Fruit fly (Drosophila melanogaster): ENCODE results near the gene CG4598.

Gene CG4598

dm6 chr2L:9947738-9948519, 29.5 kb downstream of the CG4598 start:
- TF ChIP-seq Snoo (tag; optimal IDR thresholded peaks at IDR 0.05): no peak
- TF ChIP-seq Ets98B (GFP tag; IDR thresholded peaks at IDR 0.05): no peak
- TF ChIP-seq D1 (tag; optimal IDR thresholded peaks at IDR 0.05): no peak
- TF ChIP-seq fd96Ca (GFP tag; IDR thresholded peaks at IDR 0.05): no peak
- no peak for TF ChIP-seq CG12605 (GFP tag; IDR thresholded peaks at IDR 0.05)
- TF ChIP-seq CG14655 (GFP tag; optimal IDR thresholded peaks at IDR 0.05): peak; percentile 54
- TF ChIP-seq CG9948 (tag; optimal IDR thresholded peaks at IDR 0.05): no peak
- TF ChIP-seq CG34367 (tag; optimal IDR thresholded peaks at IDR 0.05): no peak
- no peak for TF ChIP-seq Pif1A (GFP tag; optimal IDR thresholded peaks at IDR 0.05)
- TF ChIP-seq Pif1B (GFP tag; optimal IDR thresholded peaks at IDR 0.05): no peak
- no peak for TF ChIP-seq CG32121 (GFP tag; IDR thresholded peaks at IDR 0.05)
- no peak for TF ChIP-seq gl (tag; optimal IDR thresholded peaks at IDR 0.05)
- TF ChIP-seq CG17806 (tag; optimal IDR thresholded peaks at IDR 0.05): no peak
- no peak for TF ChIP-seq CG10348 (GFP tag; IDR thresholded peaks at IDR 0.05)
- TF ChIP-seq EcR (GFP tag; optimal IDR thresholded peaks at IDR 0.05): peak; percentile 73
- peak; percentile 78 for TF ChIP-seq CG13204 (GFP tag; optimal IDR thresholded peaks at IDR 0.05)
- peak; percentile 32 for TF ChIP-seq CG15710 (tag; optimal IDR thresholded peaks at IDR 0.05)
- 0 out of 3 replicates have a peak, but pooled peaks have one; percentile 32 for TF ChIP-seq CG4496 (GFP tag; IDR thresholded peaks at IDR 0.05)
- no peak for TF ChIP-seq CG8301 (tag; optimal IDR thresholded peaks at IDR 0.05)
- TF ChIP-seq rn (GFP tag; IDR thresholded peaks at IDR 0.05): no peak
- TF ChIP-seq CG8159 (tag; optimal IDR thresholded peaks at IDR 0.05): peak; percentile 26

dm6 chr2L:9948520-9948858, 30.1 kb downstream of the CG4598 start:
- TF ChIP-seq CG8301 (tag; optimal IDR thresholded peaks at IDR 0.05) (no peak), rn (GFP tag; IDR thresholded peaks at IDR 0.05) (no peak), gl (tag; optimal IDR thresholded peaks at IDR 0.05) (no peak), CG32121 (GFP tag; IDR thresholded peaks at IDR 0.05) (no peak), CG8159 (tag; optimal IDR thresholded peaks at IDR 0.05) (no peak), fd96Ca (GFP tag; IDR thresholded peaks at IDR 0.05) (no peak), CG13204 (GFP tag; optimal IDR thresholded peaks at IDR 0.05) (no peak), CG34367 (tag; optimal IDR thresholded peaks at IDR 0.05) (no peak), CG14655 (GFP tag; optimal IDR thresholded peaks at IDR 0.05) (no peak), CG4496 (GFP tag; IDR thresholded peaks at IDR 0.05) (no peak), CG9948 (tag; optimal IDR thresholded peaks at IDR 0.05) (no peak), CG17806 (tag; optimal IDR thresholded peaks at IDR 0.05) (no peak), Pif1A (GFP tag; optimal IDR thresholded peaks at IDR 0.05) (no peak), EcR (GFP tag; optimal IDR thresholded peaks at IDR 0.05) (no peak), D1 (tag; optimal IDR thresholded peaks at IDR 0.05) (no peak), Snoo (tag; optimal IDR thresholded peaks at IDR 0.05) (no peak), CG12605 (GFP tag; IDR thresholded peaks at IDR 0.05) (no peak), CG15710 (tag; optimal IDR thresholded peaks at IDR 0.05) (no peak)

dm6 chr2L:9949178-9950062, 31.0 kb downstream of the CG4598 start:
- TF ChIP-seq CG34367 (tag; optimal IDR thresholded peaks at IDR 0.05): no peak
- TF ChIP-seq CG8159 (tag; optimal IDR thresholded peaks at IDR 0.05): no peak
- no peak for TF ChIP-seq CG4496 (GFP tag; IDR thresholded peaks at IDR 0.05)
- no peak for TF ChIP-seq CG9948 (tag; optimal IDR thresholded peaks at IDR 0.05)
- TF ChIP-seq CG10348 (GFP tag; IDR thresholded peaks at IDR 0.05): no peak
- no peak for TF ChIP-seq D1 (tag; optimal IDR thresholded peaks at IDR 0.05)
- no peak for TF ChIP-seq fd96Ca (GFP tag; IDR thresholded peaks at IDR 0.05)
- TF ChIP-seq Pif1A (GFP tag; optimal IDR thresholded peaks at IDR 0.05): peak; percentile 2
- no peak; the same call in 1 of the 2 replicates for TF ChIP-seq Ets98B (GFP tag; IDR thresholded peaks at IDR 0.05)
- TF ChIP-seq Snoo (tag; optimal IDR thresholded peaks at IDR 0.05): no peak
- no peak for TF ChIP-seq CG32121 (GFP tag; IDR thresholded peaks at IDR 0.05)
- peak; percentile 47; the same call in 1 of the 2 replicates for TF ChIP-seq CG12605 (GFP tag; IDR thresholded peaks at IDR 0.05)
- peak; percentile 23 for TF ChIP-seq CG8301 (tag; optimal IDR thresholded peaks at IDR 0.05)
- TF ChIP-seq CG13204 (GFP tag; optimal IDR thresholded peaks at IDR 0.05): peak; percentile 25
- no peak for TF ChIP-seq CG15710 (tag; optimal IDR thresholded peaks at IDR 0.05)
- TF ChIP-seq rn (GFP tag; IDR thresholded peaks at IDR 0.05): no peak
- peak; percentile 31 for TF ChIP-seq CG14655 (GFP tag; optimal IDR thresholded peaks at IDR 0.05)
- TF ChIP-seq Pif1B (GFP tag; optimal IDR thresholded peaks at IDR 0.05): peak; percentile 17
- TF ChIP-seq gl (tag; optimal IDR thresholded peaks at IDR 0.05): no peak
- TF ChIP-seq EcR (GFP tag; optimal IDR thresholded peaks at IDR 0.05): no peak
- TF ChIP-seq CG17806 (tag; optimal IDR thresholded peaks at IDR 0.05): no peak

- TF ChIP-seq gl (tag; optimal IDR thresholded peaks at IDR 0.05): peak; percentile 80
- TF ChIP-seq Snoo (tag; optimal IDR thresholded peaks at IDR 0.05): peak; percentile 86
- peak; percentile 74 for TF ChIP-seq CG34367 (tag; optimal IDR thresholded peaks at IDR 0.05)
- peak; percentile 89 for TF ChIP-seq CG15710 (tag; optimal IDR thresholded peaks at IDR 0.05)
- peak; percentile 71 for TF ChIP-seq fd96Ca (GFP tag; IDR thresholded peaks at IDR 0.05)
- TF ChIP-seq CG8301 (tag; optimal IDR thresholded peaks at IDR 0.05): peak; percentile 92
- peak; percentile 95 for TF ChIP-seq CG12605 (GFP tag; IDR thresholded peaks at IDR 0.05)
- peak; percentile 81 for TF ChIP-seq Pif1A (GFP tag; optimal IDR thresholded peaks at IDR 0.05)
- peak; percentile 93 for TF ChIP-seq CG9948 (tag; optimal IDR thresholded peaks at IDR 0.05)
- TF ChIP-seq CG14655 (GFP tag; optimal IDR thresholded peaks at IDR 0.05): peak; percentile 94
- TF ChIP-seq Ets98B (GFP tag; IDR thresholded peaks at IDR 0.05): peak; percentile 90
- peak; percentile 59; the same call in 1 of the 2 replicates for TF ChIP-seq rn (GFP tag; IDR thresholded peaks at IDR 0.05)
- TF ChIP-seq CG10348 (GFP tag; IDR thresholded peaks at IDR 0.05): no peak
- TF ChIP-seq Pif1B (GFP tag; optimal IDR thresholded peaks at IDR 0.05): peak; percentile 89
- TF ChIP-seq D1 (tag; optimal IDR thresholded peaks at IDR 0.05): no peak
- TF ChIP-seq CG32121 (GFP tag; IDR thresholded peaks at IDR 0.05): peak; percentile 89
- peak; percentile 56 for TF ChIP-seq CG13204 (GFP tag; optimal IDR thresholded peaks at IDR 0.05)
- TF ChIP-seq EcR (GFP tag; optimal IDR thresholded peaks at IDR 0.05): peak; percentile 19
- peak; percentile 96 for TF ChIP-seq CG17806 (tag; optimal IDR thresholded peaks at IDR 0.05)
- TF ChIP-seq CG8159 (tag; optimal IDR thresholded peaks at IDR 0.05): peak; percentile 97
- TF ChIP-seq CG4496 (GFP tag; IDR thresholded peaks at IDR 0.05): peak; percentile 87
These were observed 35.7 kb downstream of the CG4598 start, which contains the start of the genes CG13126 and CG4709 for dm6 chr2L:9954119-9954518. Gene CG13126 (minus strand): TSS chr2L:9954181. Gene CG4709 (plus strand): TSS chr2L:9954325.

Measured in whole organism, pupa.